Fruit fly (Drosophila melanogaster): Measurements from ENCODE around the gene ppk14.

ppk14 gene

DNA sequence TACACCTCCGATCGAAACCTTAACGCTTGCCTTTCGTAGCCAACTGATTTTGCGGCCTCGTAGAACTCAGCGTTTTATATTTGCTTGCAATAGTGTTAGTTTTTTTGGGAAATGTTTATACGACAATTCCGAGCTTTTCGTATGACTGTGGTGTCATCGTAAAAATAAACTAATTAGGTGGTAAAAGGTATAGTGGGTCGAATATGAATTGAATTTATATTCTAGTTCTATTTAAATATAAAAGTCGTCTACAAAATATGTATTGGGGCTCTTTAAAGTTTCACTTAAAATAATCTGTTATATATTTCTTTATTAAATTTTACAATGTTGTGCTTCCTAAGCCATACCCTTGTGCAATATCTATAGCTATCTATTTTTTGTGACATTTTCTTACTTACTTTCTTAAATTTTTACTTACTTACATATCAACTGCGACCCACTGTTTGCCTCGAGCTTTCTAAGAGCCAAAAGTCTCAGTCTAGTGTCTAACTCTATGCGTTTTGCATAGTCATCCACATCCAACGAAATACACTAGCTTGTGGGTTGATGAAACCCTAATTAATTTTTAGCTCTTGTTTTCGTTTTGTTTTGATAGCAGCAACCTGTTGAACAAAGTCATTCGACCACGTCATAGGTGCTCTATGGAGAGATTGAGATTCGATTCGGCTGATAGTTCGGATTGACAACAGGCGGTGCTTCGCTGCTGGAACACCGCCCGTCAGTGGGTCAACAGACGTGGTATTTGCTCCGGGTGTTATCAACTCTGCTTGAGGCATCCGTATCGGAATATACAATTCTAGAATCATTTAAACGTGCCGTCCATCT is 3.6 kb upstream of the ppk14 start, which contains the start of gene CG9498 (continued):
- TF ChIP-seq sna (GFP tag; IDR thresholded peaks at IDR 0.05; ENCODE audit: partially characterized antibody), result no peak
- TF ChIP-seq CG8290 (GFP tag; optimal IDR thresholded peaks at IDR 0.05), result peak; percentile 21
- peak in 1 of 2 experiments; percentile 9 for TF ChIP-seq CG8290 (tag; optimal IDR thresholded peaks at IDR 0.05)
- TF ChIP-seq ATbp (GFP tag; optimal IDR thresholded peaks at IDR 0.05), result peak; percentile 70
- TF ChIP-seq ftz-f1 (GFP tag; optimal IDR thresholded peaks at IDR 0.05), result no peak
- no peak for TF ChIP-seq wek (GFP tag; optimal IDR thresholded peaks at IDR 0.05)
- TF ChIP-seq CG17328 (GFP tag; IDR thresholded peaks at IDR 0.05), result peak; percentile 50
- TF ChIP-seq cg (GFP tag; optimal IDR thresholded peaks at IDR 0.05), result peak; percentile 14
- TF ChIP-seq CG9876 (GFP tag; optimal IDR thresholded peaks at IDR 0.05), result no peak
- peak; percentile 94 for TF ChIP-seq Dek (tag; optimal IDR thresholded peaks at IDR 0.05)
- peak; percentile 64 for TF ChIP-seq CG11696 (GFP tag; IDR thresholded peaks at IDR 0.05)
- TF ChIP-seq CG15514 (GFP tag; optimal IDR thresholded peaks at IDR 0.05), result peak; percentile 75
- no peak for TF ChIP-seq HmgD (GFP tag; optimal IDR thresholded peaks at IDR 0.05)
- TF ChIP-seq CG30403 (GFP tag; optimal IDR thresholded peaks at IDR 0.05), result peak; percentile 80
- peak; percentile 86 for TF ChIP-seq CG12391 (tag; optimal IDR thresholded peaks at IDR 0.05)
- TF ChIP-seq ham (GFP tag; IDR thresholded peaks at IDR 0.05), result 0 out of 2 replicates have a peak, but pooled peaks have one; percentile 64
- TF ChIP-seq Optix (GFP tag; IDR thresholded peaks at IDR 0.05), result no peak
- TF ChIP-seq CG8478 (optimal IDR thresholded peaks at IDR 0.05), result no peak
- peak; percentile 14 for TF ChIP-seq CG12942 (GFP tag; optimal IDR thresholded peaks at IDR 0.05)
- TF ChIP-seq CG11093 (GFP tag; IDR thresholded peaks at IDR 0.05), result peak; percentile 40; the same call in 1 of the 3 replicates
- no peak for TF ChIP-seq repo (GFP tag; optimal IDR thresholded peaks at IDR 0.05)
- TF ChIP-seq onecut (GFP tag; IDR thresholded peaks at IDR 0.05), result 0 out of 2 replicates have a peak, but pooled peaks have one; percentile 13
- no peak for TF ChIP-seq dan (GFP tag; IDR thresholded peaks at IDR 0.05)
- peak; percentile 78 for TF ChIP-seq CG4328 (GFP tag; optimal IDR thresholded peaks at IDR 0.05)
- peak; percentile 84 for TF ChIP-seq CG31441 (GFP tag; IDR thresholded peaks at IDR 0.05)
- TF ChIP-seq CG14050 (GFP tag; IDR thresholded peaks at IDR 0.05), result peak; percentile 61; the same call in 2 of the 3 replicates
- no peak for TF ChIP-seq chn (GFP tag; optimal IDR thresholded peaks at IDR 0.05)
- TF ChIP-seq CG4424 (GFP tag; optimal IDR thresholded peaks at IDR 0.05), result peak; percentile 74
- peak; percentile 84 for TF ChIP-seq HLH3B (GFP tag; IDR thresholded peaks at IDR 0.05)
- peak; percentile 54 for TF ChIP-seq CG18011 (GFP tag; optimal IDR thresholded peaks at IDR 0.05)
- peak; percentile 80 for TF ChIP-seq phol (tag; optimal IDR thresholded peaks at IDR 0.05)
- TF ChIP-seq Antp (GFP tag; optimal IDR thresholded peaks at IDR 0.05), result no peak
- no peak for TF ChIP-seq hbn (GFP tag; IDR thresholded peaks at IDR 0.05; ENCODE audit: partially characterized antibody)
- no peak for TF ChIP-seq Myb (GFP tag; optimal IDR thresholded peaks at IDR 0.05)
- peak; percentile 65 for TF ChIP-seq CG5180 (GFP tag; optimal IDR thresholded peaks at IDR 0.05)
- TF ChIP-seq CG10274 (GFP tag; optimal IDR thresholded peaks at IDR 0.05), result peak; percentile 72
- TF ChIP-seq aop (GFP tag; IDR thresholded peaks at IDR 0.05), result no peak
- peak; percentile 69 for TF ChIP-seq Sox102F (GFP tag; optimal IDR thresholded peaks at IDR 0.05)
- TF ChIP-seq grn (GFP tag; optimal IDR thresholded peaks at IDR 0.05), result peak; percentile 92
- TF ChIP-seq jumu (GFP tag; optimal IDR thresholded peaks at IDR 0.05), result no peak
- no peak for TF ChIP-seq fd102C (GFP tag; optimal IDR thresholded peaks at IDR 0.05)
- TF ChIP-seq Hmr (GFP tag; optimal IDR thresholded peaks at IDR 0.05), result peak; percentile 97
- peak; percentile 67; the same call in 2 of the 3 replicates for TF ChIP-seq jigr1 (GFP tag; IDR thresholded peaks at IDR 0.05)
- peak; percentile 78 for TF ChIP-seq CG10267 (tag; optimal IDR thresholded peaks at IDR 0.05)
- TF ChIP-seq fu2 (GFP tag; optimal IDR thresholded peaks at IDR 0.05), result peak; percentile 24
- TF ChIP-seq Med (GFP tag), result peak; percentile 73
- peak; percentile 60 for TF ChIP-seq schlank (tag; optimal IDR thresholded peaks at IDR 0.05)
- no peak for TF ChIP-seq CG16863 (GFP tag; optimal IDR thresholded peaks at IDR 0.05)
- TF ChIP-seq NFAT (GFP tag; IDR thresholded peaks at IDR 0.05), result peak; percentile 61
- TF ChIP-seq dysf (GFP tag; IDR thresholded peaks at IDR 0.05), result peak; percentile 83
